Fruit fly (Drosophila melanogaster) whole organism, wandering third instar larva: ENCODE results near the gene ERp44.

Source experiments
- Abd-B ChIP-seq: fragments of >200 bp; optimal IDR thresholded peaks from 2 replicates; lab custom pipeline; 2017; ENCODE audit warnings: missing biosample characterization, missing genetic modification characterization
- CG9705 ChIP-seq: fragments of 200-800 bp; sonication (Bioruptor generic); optimal IDR thresholded peaks from 2 replicates; lab custom pipeline; 2018; ENCODE audit warnings: missing biosample characterization, mild to moderate bottlenecking, missing genetic modification characterization
- CrebA ChIP-seq: fragments of 200-800 bp; sonication (Bioruptor generic); optimal IDR thresholded peaks from 2 replicates; lab custom pipeline; 2016; ENCODE audit warnings: missing biosample characterization, mild to moderate bottlenecking, missing genetic modification characterization, borderline replicate concordance
- Dfd ChIP-seq: fragments of >200 bp; optimal IDR thresholded peaks from 2 replicates; lab custom pipeline; 2017; ENCODE audit warnings: missing biosample characterization, missing genetic modification characterization
- Jra ChIP-seq: sonication (Bioruptor generic); optimal IDR thresholded peaks from 2 replicates; lab custom pipeline; 2016; ENCODE audit warnings: missing biosample characterization, missing genetic modification characterization
- Myc ChIP-seq: fragments of >200 bp; optimal IDR thresholded peaks from 2 replicates; lab custom pipeline; 2017
- OdsH ChIP-seq: fragments of 200-800 bp; sonication (Bioruptor generic); optimal IDR thresholded peaks from 2 replicates; lab custom pipeline; 2016; ENCODE audit warnings: missing biosample characterization, mild to moderate bottlenecking, missing genetic modification characterization
- brk ChIP-seq: fragments of 200-800 bp; sonication (Bioruptor generic); optimal IDR thresholded peaks from 2 replicates; lab custom pipeline; 2016; ENCODE audit warnings: missing biosample characterization, mild to moderate bottlenecking, missing genetic modification characterization
- ey ChIP-seq: fragments of 200-800 bp; sonication (Bioruptor generic); optimal IDR thresholded peaks from 2 replicates; lab custom pipeline; 2016; ENCODE audit warnings: missing biosample characterization, missing genetic modification characterization
- foxo ChIP-seq, 2 experiments: fragments of 200-800 bp; sonication (Bioruptor generic); optimal IDR thresholded peaks; 2 replicates in 1 of 2; 3 replicates in 1 of 2; lab custom pipeline; 2016 to 2017; ENCODE audit warnings: missing biosample characterization in 2 of 2, missing genetic modification characterization in 2 of 2
- pan ChIP-seq: fragments of >200 bp; optimal IDR thresholded peaks from 2 replicates; lab custom pipeline; 2017
- psq ChIP-seq: fragments of 200-800 bp; sonication (Bioruptor generic); optimal IDR thresholded peaks from 3 replicates; lab custom pipeline; 2017; ENCODE audit warnings: missing biosample characterization, mild to moderate bottlenecking, missing genetic modification characterization, moderate library complexity
- tai ChIP-seq: sonication (Bioruptor generic); optimal IDR thresholded peaks from 2 replicates; lab custom pipeline; 2016; ENCODE audit warnings: missing biosample characterization, missing genetic modification characterization
- woc ChIP-seq: sonication (Bioruptor generic); optimal IDR thresholded peaks from 2 replicates; lab custom pipeline; 2016; ENCODE audit warnings: missing biosample characterization, mild to moderate bottlenecking, missing genetic modification characterization

dm6 chrX:16281717-16282529 lies 15.6 kb downstream of the ERp44 start:
- TF ChIP-seq foxo (GFP tag; optimal IDR thresholded peaks at IDR 0.05; lab: Kevin White, UChicago) (no peak), CG9705 (no peak), CrebA (GFP tag; lab: Kevin White, UChicago) (no peak), tai (GFP tag; lab: Kevin White, UChicago) (no peak), Jra (GFP tag; lab: Kevin White, UChicago) (no peak), OdsH (no peak), psq (GFP tag; lab: Kevin White, UChicago) (no peak), Dfd (no peak), Abd-B (GFP tag; lab: Kevin White, UChicago) (no peak), brk (GFP tag; lab: Kevin White, UChicago) (no peak), woc (no peak), Myc (lab: Kevin White, UChicago) (no peak), ey (GFP tag; lab: Kevin White, UChicago) (no peak), pan (lab: Kevin White, UChicago) (no peak)
